Worm (Caenorhabditis elegans) whole organism, L3 larva: ENCODE measurements around the gene rpl-9.

Experiments
- R02D3.7 ChIP-seq: fragments of 150-350 bp; optimal IDR thresholded peaks from 2 replicates; lab custom pipeline; 2014; ENCODE audit warnings: missing biosample characterization, missing genetic modification characterization
- aly-2 ChIP-seq: fragments of 150-350 bp; optimal IDR thresholded peaks from 2 replicates; lab custom pipeline; 2014; ENCODE audit warnings: missing biosample characterization, missing genetic modification characterization
- ama-1 ChIP-seq: fragments of 150-350 bp; optimal IDR thresholded peaks from 2 replicates; lab custom pipeline; 2018
- ceh-28 ChIP-seq: fragments of 150-350 bp; optimal IDR thresholded peaks from 2 replicates; lab custom pipeline; 2014; ENCODE audit warnings: missing biosample characterization, missing genetic modification reagents, missing genetic modification characterization
- ceh-82 ChIP-seq: fragments of 150-350 bp; optimal IDR thresholded peaks from 2 replicates; lab custom pipeline; 2014; ENCODE audit warnings: missing biosample characterization, missing genetic modification characterization
- ceh-9 ChIP-seq: sonication (generic microtip); optimal IDR thresholded peaks from 2 replicates; lab custom pipeline; 2018; ENCODE audit warnings: missing biosample characterization, missing genetic modification characterization
- egl-27 ChIP-seq: sonication (generic microtip); optimal IDR thresholded peaks from 4 replicates; lab custom pipeline; 2017; ENCODE audit warnings: missing biosample characterization, missing genetic modification reagents, missing genetic modification characterization
- egl-5 ChIP-seq: fragments of 150-350 bp; optimal IDR thresholded peaks from 2 replicates; lab custom pipeline; 2017; ENCODE audit warnings: missing biosample characterization, missing genetic modification reagents, missing genetic modification characterization, inconsistent platforms
- elt-1 ChIP-seq: fragments of 150-350 bp; optimal IDR thresholded peaks from 2 replicates; lab custom pipeline; 2014; ENCODE audit warnings: missing biosample characterization, missing genetic modification characterization
- eor-1 ChIP-seq, 2 experiments: fragments of 150-350 bp; optimal IDR thresholded peaks; 2 replicates each; lab custom pipeline; 2014 to 2018; ENCODE audit warnings: missing biosample characterization in 2 of 2, missing genetic modification characterization in 2 of 2
- fkh-2 ChIP-seq: fragments of 150-350 bp; optimal IDR thresholded peaks from 2 replicates; lab custom pipeline; 2014; ENCODE audit warnings: missing biosample characterization, missing genetic modification reagents, missing genetic modification characterization
- fos-1 ChIP-seq: fragments of 150-350 bp; optimal IDR thresholded peaks from 2 replicates; lab custom pipeline; 2014; ENCODE audit warnings: missing biosample characterization, missing genetic modification characterization
- hmg-11 ChIP-seq: sonication (generic microtip); optimal IDR thresholded peaks from 2 replicates; lab custom pipeline; 2016; ENCODE audit warnings: missing genetic modification characterization, missing compliant biosample characterization
- jun-1 ChIP-seq: fragments of 150-350 bp; optimal IDR thresholded peaks from 2 replicates; lab custom pipeline; 2014; ENCODE audit warnings: missing biosample characterization, missing genetic modification reagents, missing genetic modification characterization
- lin-15B ChIP-seq: fragments of 150-350 bp; optimal IDR thresholded peaks from 2 replicates; lab custom pipeline; 2014; ENCODE audit warnings: missing biosample characterization, missing genetic modification characterization
- lin-39 ChIP-seq: fragments of 150-350 bp; optimal IDR thresholded peaks from 2 replicates; lab custom pipeline; 2018; ENCODE audit warnings: missing biosample characterization, missing genetic modification reagents, missing genetic modification characterization
- lsy-12 ChIP-seq: sonication (generic microtip); optimal IDR thresholded peaks from 2 replicates; lab custom pipeline; 2016; ENCODE audit warnings: mild to moderate bottlenecking, missing genetic modification characterization, missing compliant biosample characterization
- mdl-1 ChIP-seq: fragments of 150-350 bp; optimal IDR thresholded peaks from 2 replicates; lab custom pipeline; 2014; ENCODE audit warnings: missing biosample characterization, missing genetic modification characterization
- nfya-1 ChIP-seq: sonication (generic microtip); optimal IDR thresholded peaks from 2 replicates; lab custom pipeline; 2017; ENCODE audit warnings: missing genetic modification characterization, mild to moderate bottlenecking, missing compliant biosample characterization, antibody characterized with exemption, moderate library complexity; ENCODE audit not compliant: insufficient read depth
- nhr-12 ChIP-seq: fragments of 150-350 bp; optimal IDR thresholded peaks from 2 replicates; lab custom pipeline; 2014; ENCODE audit warnings: missing biosample characterization, missing genetic modification characterization
- nhr-23 ChIP-seq: fragments of 150-350 bp; optimal IDR thresholded peaks from 2 replicates; lab custom pipeline; 2014; ENCODE audit warnings: missing biosample characterization, missing genetic modification reagents, missing genetic modification characterization
- nhr-237 ChIP-seq: fragments of 150-350 bp; optimal IDR thresholded peaks from 2 replicates; lab custom pipeline; 2014; ENCODE audit warnings: missing biosample characterization, missing genetic modification characterization
- nhr-25 ChIP-seq: sonication (generic microtip); optimal IDR thresholded peaks from 2 replicates; lab custom pipeline; 2017; ENCODE audit warnings: missing biosample characterization, missing genetic modification characterization
- nhr-43 ChIP-seq: sonication (generic microtip); optimal IDR thresholded peaks from 2 replicates; lab custom pipeline; 2016; ENCODE audit warnings: mild to moderate bottlenecking, missing genetic modification characterization, missing compliant biosample characterization; ENCODE audit not compliant: poor library complexity, severe bottlenecking
- nhr-67 ChIP-seq: fragments of 150-350 bp; optimal IDR thresholded peaks from 2 replicates; lab custom pipeline; 2014; ENCODE audit warnings: missing biosample characterization, missing genetic modification characterization
- nhr-77 ChIP-seq: fragments of 150-350 bp; optimal IDR thresholded peaks from 2 replicates; lab custom pipeline; 2014; ENCODE audit warnings: missing biosample characterization, missing genetic modification characterization
- pha-4 ChIP-seq: fragments of 150-350 bp; optimal IDR thresholded peaks from 2 replicates; lab custom pipeline; 2014; ENCODE audit warnings: missing biosample characterization, missing genetic modification reagents, missing genetic modification characterization
- pqm-1 ChIP-seq: fragments of 150-350 bp; optimal IDR thresholded peaks from 2 replicates; lab custom pipeline; 2017; ENCODE audit warnings: missing biosample characterization, missing genetic modification characterization, inconsistent platforms
- sea-2 ChIP-seq: fragments of 150-350 bp; sonication (generic microtip); optimal IDR thresholded peaks from 4 replicates; lab custom pipeline; 2014; ENCODE audit warnings: missing biosample characterization, missing genetic modification reagents, missing genetic modification characterization
- skn-1 ChIP-seq: fragments of 150-350 bp; optimal IDR thresholded peaks from 2 replicates; lab custom pipeline; 2014; ENCODE audit warnings: missing biosample characterization, missing genetic modification characterization
- tbx-2 ChIP-seq: sonication (generic microtip); optimal IDR thresholded peaks from 2 replicates; lab custom pipeline; 2016; ENCODE audit warnings: mild to moderate bottlenecking, missing genetic modification characterization, missing compliant biosample characterization
- unc-39 ChIP-seq: sonication (generic microtip); optimal IDR thresholded peaks from 4 replicates; lab custom pipeline; 2017; ENCODE audit warnings: missing biosample characterization, missing genetic modification characterization
- unc-62 ChIP-seq: fragments of 150-350 bp; sonication (generic microtip); optimal IDR thresholded peaks from 4 replicates; lab custom pipeline; 2014; ENCODE audit warnings: missing biosample characterization, missing genetic modification reagents, missing genetic modification characterization
- zag-1 ChIP-seq: fragments of 150-350 bp; optimal IDR thresholded peaks from 2 replicates; lab custom pipeline; 2014; ENCODE audit warnings: missing biosample characterization, missing genetic modification characterization

rpl-9 gene

DNA sequence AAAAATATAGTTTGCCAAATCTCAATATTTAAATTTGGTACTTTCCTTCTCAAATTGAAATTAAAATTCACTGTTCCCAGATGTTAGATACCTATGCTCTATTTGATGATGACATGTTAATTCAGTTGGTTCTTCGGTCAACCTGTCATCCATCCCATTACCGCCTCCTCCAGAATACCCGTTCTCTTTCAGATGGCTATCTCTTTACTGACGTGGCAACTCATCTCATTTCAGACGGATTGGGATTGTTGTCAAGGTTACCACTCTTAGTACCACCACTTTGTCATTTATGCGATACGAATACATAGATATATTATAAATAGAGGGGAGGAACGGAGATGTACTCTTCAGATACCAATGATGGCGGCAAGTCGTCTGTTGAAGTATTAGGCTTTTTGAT, 48.7 kb upstream of the rpl-9 start:
- no peak for TF ChIP-seq ceh-9 (tag; lab: Kevin White, UChicago)
- TF ChIP-seq jun-1 (tag; lab: Kevin White, UChicago): no peak
- no peak for TF ChIP-seq eor-1 (tag; optimal IDR thresholded peaks at IDR 0.05; lab: Kevin White, UChicago)
- no peak for TF ChIP-seq nhr-23 (tag; lab: Kevin White, UChicago)
- TF ChIP-seq nhr-237 (tag; lab: Kevin White, UChicago): no peak
- TF ChIP-seq fos-1: no peak
- TF ChIP-seq nhr-67: no peak
- no peak for TF ChIP-seq ceh-82 (tag; lab: Kevin White, UChicago)
- no peak for TF ChIP-seq unc-39 (tag; lab: Kevin White, UChicago)
- TF ChIP-seq unc-62 (GFP tag; lab: Kevin White, UChicago): no peak
- TF ChIP-seq pha-4: no peak
- no peak for TF ChIP-seq R02D3.7 (tag; lab: Kevin White, UChicago)
- no peak for TF ChIP-seq aly-2 (tag; lab: Kevin White, UChicago)
- TF ChIP-seq zag-1 (tag; lab: Kevin White, UChicago): no peak
- TF ChIP-seq nfya-1 (tag; lab: Kevin White, UChicago): no peak
- no peak for TF ChIP-seq skn-1 (tag; lab: Kevin White, UChicago)
- TF ChIP-seq elt-1 (tag; lab: Kevin White, UChicago): no peak

DNA sequence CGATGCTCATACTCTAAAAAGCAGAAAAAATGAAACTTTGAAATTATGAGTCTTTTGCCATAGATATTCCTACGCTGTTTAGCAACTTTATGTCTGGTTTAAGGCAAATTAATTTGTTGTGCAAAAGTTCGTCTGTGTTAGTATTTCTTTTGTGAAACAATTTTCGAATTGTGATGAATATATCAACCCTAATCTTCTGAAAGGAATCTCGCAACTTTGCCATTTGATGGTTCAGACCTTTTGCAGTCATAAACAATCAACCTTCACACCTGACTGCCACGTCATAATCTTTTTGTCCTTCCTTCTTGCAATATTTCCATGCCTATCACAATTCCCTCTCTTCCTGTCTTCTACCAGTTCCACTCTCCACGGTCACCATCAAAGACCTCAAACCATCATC, 47.2 kb upstream of the rpl-9 start:
- TF ChIP-seq ceh-28 (tag; lab: Kevin White, UChicago): no peak
- TF ChIP-seq nhr-67: no peak
- no peak for TF ChIP-seq lin-15B (tag; lab: Kevin White, UChicago)
- TF ChIP-seq ceh-82 (tag; lab: Kevin White, UChicago): no peak
- TF ChIP-seq tbx-2 (tag; lab: Kevin White, UChicago): no peak
- no peak for TF ChIP-seq fos-1
- TF ChIP-seq egl-5 (tag; lab: Kevin White, UChicago): no peak
- TF ChIP-seq egl-27 (tag; lab: Kevin White, UChicago): no peak
- no peak for TF ChIP-seq lsy-12
- no peak for TF ChIP-seq hmg-11 (tag; lab: Kevin White, UChicago)
- no peak for TF ChIP-seq sea-2 (GFP tag; lab: Kevin White, UChicago)
- no peak for TF ChIP-seq jun-1 (tag; lab: Kevin White, UChicago)
- TF ChIP-seq elt-1 (tag; lab: Kevin White, UChicago): no peak
- TF ChIP-seq lin-39: no peak
- no peak for TF ChIP-seq unc-39 (tag; lab: Kevin White, UChicago)
- TF ChIP-seq unc-62 (GFP tag; lab: Kevin White, UChicago): no peak
- TF ChIP-seq nhr-43 (tag; lab: Kevin White, UChicago): no peak
- TF ChIP-seq nhr-237 (tag; lab: Kevin White, UChicago): no peak
- TF ChIP-seq fkh-2 (tag; lab: Kevin White, UChicago): no peak
- no peak for TF ChIP-seq pha-4

DNA sequence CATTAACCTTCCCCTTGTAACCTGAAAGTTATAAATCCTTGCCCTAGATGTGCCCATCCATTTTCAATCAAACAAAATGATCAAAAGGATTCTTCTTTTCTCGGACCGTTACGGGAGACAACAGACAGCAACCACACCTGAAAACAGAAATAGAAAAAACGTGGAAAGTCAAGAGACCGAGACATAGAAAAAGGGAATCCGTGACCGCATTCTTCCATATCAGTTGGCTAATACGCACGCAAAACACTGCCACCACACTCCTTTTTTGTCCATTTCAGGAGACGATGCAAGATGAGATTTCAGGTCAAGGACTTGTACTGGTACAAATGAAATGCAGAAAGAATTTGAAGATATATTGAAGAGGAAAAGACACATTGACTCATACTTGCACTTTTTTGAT, 45.7 kb upstream of the rpl-9 start:
- TF ChIP-seq elt-1 (tag; lab: Kevin White, UChicago) (no peak), nhr-23 (tag; lab: Kevin White, UChicago) (peak; percentile 77)

DNA sequence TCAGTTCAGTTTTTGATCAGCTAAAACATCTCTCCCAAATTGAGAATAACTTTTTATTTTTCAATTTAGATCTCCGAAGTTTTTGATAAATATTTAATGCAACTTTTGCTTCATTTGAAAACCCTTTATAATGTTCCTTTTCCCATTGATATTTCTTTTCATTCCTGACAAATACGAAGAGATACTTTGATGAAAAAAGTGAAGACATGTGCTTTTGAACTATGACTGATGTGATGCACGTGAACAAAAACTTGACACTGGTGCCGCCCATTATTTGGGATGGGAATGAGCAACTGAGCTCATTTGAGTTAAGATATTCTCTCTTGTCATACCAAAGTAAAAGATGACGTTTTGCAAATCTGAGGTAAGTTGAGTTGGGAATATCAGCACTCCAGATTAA, 43.6 kb upstream of the rpl-9 start, which contains the start of gene T04A6.1:
TSS of gene T04A6.1 (plus strand) at position 301 of the 400 bp plus-strand sequence.
- TF ChIP-seq nhr-237 (tag; lab: Kevin White, UChicago) (no peak), nhr-12 (tag; lab: Kevin White, UChicago) (no peak), unc-39 (tag; lab: Kevin White, UChicago) (no peak), pqm-1 (tag; lab: Kevin White, UChicago) (no peak)

DNA sequence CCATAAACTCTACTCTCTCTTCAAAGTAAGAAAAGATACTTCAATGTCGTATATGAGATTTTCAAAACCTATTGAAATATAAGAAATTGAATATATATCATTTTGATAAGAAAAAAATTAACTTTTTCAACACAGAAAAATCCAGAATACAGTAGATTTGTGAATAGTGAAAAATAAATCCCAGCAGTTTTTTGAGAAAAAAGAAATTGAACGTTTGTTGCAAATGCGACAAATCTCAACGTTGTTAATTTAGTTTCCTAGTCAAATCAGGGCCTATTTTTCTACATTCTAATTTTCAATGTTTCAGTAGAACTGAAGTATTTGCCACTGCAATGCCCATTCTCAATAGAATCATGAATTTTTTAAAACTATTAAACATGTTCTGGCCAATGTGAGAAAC, 41.9 kb upstream of the rpl-9 start, which contains the start of gene T04A6.2:
TSS of gene T04A6.2 (plus strand) at position 301 of the 400 bp plus-strand sequence.
- TF ChIP-seq lin-15B (tag; lab: Kevin White, UChicago) (no peak), tbx-2 (tag; lab: Kevin White, UChicago) (no peak), nhr-25 (tag; lab: Kevin White, UChicago) (no peak), ceh-9 (tag; lab: Kevin White, UChicago) (no peak), egl-5 (tag; lab: Kevin White, UChicago) (no peak), mdl-1 (tag; lab: Kevin White, UChicago) (no peak), ama-1 (lab: Kevin White, UChicago) (no peak), ceh-28 (tag; lab: Kevin White, UChicago) (no peak), unc-62 (GFP tag; lab: Kevin White, UChicago) (no peak), skn-1 (tag; lab: Kevin White, UChicago) (no peak), nhr-77 (tag; lab: Kevin White, UChicago) (no peak)
